Worm (Caenorhabditis elegans) whole organism, young adult: Measurements from ENCODE around the gene ndg-4.

Experiments used
- B0336.3 ChIP-seq: fragments of 200-800 bp; sonication (Bioruptor generic); IDR thresholded peaks from 2 replicates; pipeline ENCODE4 v1.3.6; 2022; ENCODE audit warnings: missing genetic modification characterization, missing compliant biosample characterization
- C06A6.2 ChIP-seq: fragments of 200-800 bp; sonication (Bioruptor generic); conservative IDR thresholded peaks from 2 replicates; pipeline ENCODE4 v1.3.6; 2022; ENCODE audit warnings: missing genetic modification characterization, missing compliant biosample characterization
- D2030.7 ChIP-seq: fragments of 200-800 bp; sonication (Bioruptor generic); IDR thresholded peaks from 2 replicates; pipeline ENCODE4 v1.3.6; 2022; ENCODE audit warnings: missing genetic modification reagents, missing genetic modification characterization, missing compliant biosample characterization
- F23B12.7 ChIP-seq: sonication (generic microtip); optimal IDR thresholded peaks from 2 replicates; lab custom pipeline; 2017; ENCODE audit warnings: missing genetic modification characterization, mild to moderate bottlenecking, missing compliant biosample characterization, antibody characterized with exemption, moderate library complexity; ENCODE audit not compliant: insufficient read depth
- F37B4.10 ChIP-seq: fragments of 200-800 bp; sonication (Bioruptor generic); IDR thresholded peaks from 2 replicates; pipeline ENCODE4 v1.3.6; 2022; ENCODE audit warnings: missing genetic modification characterization, missing compliant biosample characterization
- T07F8.4 ChIP-seq: sonication (generic microtip); optimal IDR thresholded peaks from 2 replicates; lab custom pipeline; 2016; ENCODE audit warnings: mild to moderate bottlenecking, missing genetic modification characterization, moderate library complexity, missing compliant biosample characterization
- T26A5.8 ChIP-seq: sonication (generic microtip); optimal IDR thresholded peaks from 2 replicates; lab custom pipeline; 2016; ENCODE audit warnings: missing genetic modification characterization, missing compliant biosample characterization
- Y53F4B.3 ChIP-seq: fragments of 200-800 bp; sonication (Bioruptor generic); IDR thresholded peaks from 2 replicates; pipeline ENCODE4 v1.3.6; 2022; ENCODE audit warnings: missing genetic modification reagents, missing genetic modification characterization, missing compliant biosample characterization
- akir-1 ChIP-seq: fragments of 200-800 bp; sonication (Bioruptor generic); optimal IDR thresholded peaks from 2 replicates; lab custom pipeline; 2018; ENCODE audit warnings: mild to moderate bottlenecking, missing genetic modification characterization, moderate library complexity, missing compliant biosample characterization
- ama-1 ChIP-seq, 3 experiments: fragments of 150-350 bp in 1 of 3; sonication (generic microtip) in 2 of 3; optimal IDR thresholded peaks; 2 replicates each; lab custom pipeline; 2014 to 2018; ENCODE audit warnings: missing biosample characterization in 2 of 3, missing genetic modification characterization in 2 of 3, missing genetic modification reagents in 2 of 3
- atf-7 ChIP-seq: sonication (generic microtip); optimal IDR thresholded peaks from 2 replicates; lab custom pipeline; 2017; ENCODE audit warnings: mild to moderate bottlenecking, missing genetic modification characterization, missing compliant biosample characterization
- attf-5 ChIP-seq: fragments of 200-800 bp; sonication (Bioruptor generic); optimal IDR thresholded peaks from 2 replicates; lab custom pipeline; 2018; ENCODE audit warnings: mild to moderate bottlenecking, missing genetic modification characterization, missing compliant biosample characterization
- cebp-1 ChIP-seq, 2 experiments: fragments of 200-800 bp in 1 of 2; sonication (Bioruptor generic) in 1 of 2; sonication (generic microtip) in 1 of 2; IDR thresholded peaks in 1 of 2; optimal IDR thresholded peaks in 1 of 2; 2 replicates each; pipeline versions ENCODE4 v1.3.6 to Lab custom; 2017 to 2022; ENCODE audit warnings: missing compliant biosample characterization in 2 of 2, missing genetic modification characterization in 2 of 2, mild to moderate bottlenecking in 1 of 2, missing genetic modification reagents in 1 of 2, moderate library complexity in 1 of 2
- ceh-100 ChIP-seq: fragments of 200-800 bp; sonication (Bioruptor generic); IDR thresholded peaks from 2 replicates; pipeline ENCODE4 v1.3.6; 2022; ENCODE audit warnings: missing genetic modification reagents, missing genetic modification characterization, missing compliant biosample characterization
- ceh-91 ChIP-seq: fragments of 200-800 bp; sonication (Bioruptor generic); IDR thresholded peaks from 2 replicates; pipeline ENCODE4 v1.3.6; 2022; ENCODE audit warnings: missing genetic modification reagents, missing genetic modification characterization, missing compliant biosample characterization
- dox-1 ChIP-seq: fragments of 200-800 bp; sonication (Bioruptor generic); IDR thresholded peaks from 2 replicates; pipeline ENCODE4 v1.3.6; 2022; ENCODE audit warnings: missing genetic modification reagents, missing genetic modification characterization, missing compliant biosample characterization
- egl-44 ChIP-seq: fragments of 200-800 bp; sonication (Bioruptor generic); IDR thresholded peaks from 2 replicates; pipeline ENCODE4 v1.3.6; 2022; ENCODE audit warnings: missing genetic modification reagents, missing genetic modification characterization, missing compliant biosample characterization
- fkh-3 ChIP-seq: sonication (generic microtip); optimal IDR thresholded peaks from 2 replicates; lab custom pipeline; 2016; ENCODE audit warnings: mild to moderate bottlenecking, missing genetic modification characterization, missing compliant biosample characterization
- hmg-1.2 ChIP-seq: fragments of 200-800 bp; sonication (Bioruptor generic); IDR thresholded peaks from 2 replicates; pipeline ENCODE4 v1.3.6; 2022; ENCODE audit warnings: missing genetic modification reagents, missing genetic modification characterization, missing compliant biosample characterization
- hmg-20 ChIP-seq: fragments of 200-800 bp; sonication (Bioruptor generic); IDR thresholded peaks from 2 replicates; pipeline ENCODE4 v1.3.6; 2022; ENCODE audit warnings: missing genetic modification reagents, missing genetic modification characterization, missing compliant biosample characterization
- hrde-1 ChIP-seq: sonication (generic microtip); optimal IDR thresholded peaks from 2 replicates; lab custom pipeline; 2016; ENCODE audit warnings: missing genetic modification characterization, mild to moderate bottlenecking, missing compliant biosample characterization, moderate library complexity, missing genotype, missing genetic modification reagents, borderline replicate concordance
- hsf-1 ChIP-seq: fragments of 200-800 bp; sonication (Bioruptor generic); IDR thresholded peaks from 2 replicates; pipeline ENCODE4 v1.3.6; 2022; ENCODE audit warnings: missing genetic modification reagents, missing genetic modification characterization, missing compliant biosample characterization
- let-607 ChIP-seq, 2 experiments: fragments of 200-800 bp in 1 of 2; sonication (Bioruptor generic) in 1 of 2; sonication (generic microtip) in 1 of 2; optimal IDR thresholded peaks; 2 replicates each; lab custom pipeline; 2016 to 2018; ENCODE audit warnings: mild to moderate bottlenecking in 2 of 2, missing compliant biosample characterization in 2 of 2, missing genetic modification characterization in 2 of 2, moderate library complexity in 2 of 2, missing genotype in 1 of 2
- lin-26 ChIP-seq: fragments of 200-800 bp; sonication (Bioruptor generic); IDR thresholded peaks from 2 replicates; pipeline ENCODE4 v1.3.6; 2022; ENCODE audit warnings: missing genetic modification reagents, missing genetic modification characterization, missing compliant biosample characterization
- lin-35 ChIP-seq, 3 experiments: fragments of 150-350 bp in 2 of 3; sonication (generic microtip) in 1 of 3; optimal IDR thresholded peaks; 2 replicates each; lab custom pipeline; 2014 to 2018; ENCODE audit warnings: missing biosample characterization in 3 of 3, missing genetic modification characterization in 3 of 3, missing genetic modification reagents in 3 of 3
- lir-1 ChIP-seq: fragments of 200-800 bp; sonication (Bioruptor generic); conservative IDR thresholded peaks from 2 replicates; pipeline ENCODE4 v1.3.6; 2022; ENCODE audit warnings: missing genetic modification reagents, missing genetic modification characterization, missing compliant biosample characterization
- lsy-27 ChIP-seq: sonication (generic microtip); optimal IDR thresholded peaks from 2 replicates; lab custom pipeline; 2017; ENCODE audit warnings: missing genetic modification characterization, mild to moderate bottlenecking, missing compliant biosample characterization, antibody characterized with exemption, missing genotype, borderline replicate concordance; ENCODE audit not compliant: insufficient read depth
- madf-6 ChIP-seq: fragments of 200-800 bp; sonication (Bioruptor generic); IDR thresholded peaks from 2 replicates; pipeline ENCODE4 v1.3.6; 2022; ENCODE audit warnings: missing genetic modification reagents, missing genetic modification characterization, missing compliant biosample characterization
- madf-8 ChIP-seq: fragments of 200-800 bp; sonication (Bioruptor generic); conservative IDR thresholded peaks from 2 replicates; pipeline ENCODE4 v1.3.6; 2022; ENCODE audit warnings: missing genetic modification reagents, missing genetic modification characterization, missing compliant biosample characterization
- mcd-1 ChIP-seq: fragments of 200-800 bp; sonication (Bioruptor generic); IDR thresholded peaks from 2 replicates; pipeline ENCODE4 v1.3.6; 2022; ENCODE audit warnings: missing genetic modification reagents, missing genetic modification characterization, missing compliant biosample characterization
- mes-4 ChIP-seq: sonication (generic microtip); optimal IDR thresholded peaks from 2 replicates; lab custom pipeline; 2016; ENCODE audit warnings: missing genotype, missing genetic modification characterization, missing compliant biosample characterization
- mxl-1 ChIP-seq: sonication (generic microtip); optimal IDR thresholded peaks from 2 replicates; lab custom pipeline; 2016; ENCODE audit warnings: missing genetic modification characterization, missing compliant biosample characterization
- nfya-2 ChIP-seq: fragments of 200-800 bp; sonication (Bioruptor generic); IDR thresholded peaks from 2 replicates; pipeline ENCODE4 v1.3.6; 2022; ENCODE audit warnings: missing genetic modification reagents, missing genetic modification characterization, missing compliant biosample characterization
- nhr-80 ChIP-seq: sonication (generic microtip); optimal IDR thresholded peaks from 2 replicates; lab custom pipeline; 2016; ENCODE audit warnings: missing genetic modification characterization, missing compliant biosample characterization
- pbrm-1 ChIP-seq: fragments of 200-800 bp; sonication (Bioruptor generic); IDR thresholded peaks from 2 replicates; pipeline ENCODE4 v1.3.6; 2022; ENCODE audit warnings: missing genetic modification reagents, missing genetic modification characterization, missing compliant biosample characterization
- rcor-1 ChIP-seq: fragments of 200-800 bp; sonication (Bioruptor generic); IDR thresholded peaks from 2 replicates; pipeline ENCODE4 v1.3.6; 2022; ENCODE audit warnings: missing genetic modification reagents, missing genetic modification characterization, missing compliant biosample characterization
- rec-8 ChIP-seq, 2 experiments: sonication (generic microtip); optimal IDR thresholded peaks; 2 replicates each; lab custom pipeline; 2016; ENCODE audit warnings: mild to moderate bottlenecking in 2 of 2, missing genetic modification characterization in 2 of 2, missing genetic modification reagents in 2 of 2, missing genotype in 2 of 2, missing biosample characterization in 1 of 2, missing compliant biosample characterization in 1 of 2, moderate library complexity in 1 of 2
- sptf-2 ChIP-seq: fragments of 200-800 bp; sonication (Bioruptor generic); optimal IDR thresholded peaks from 2 replicates; lab custom pipeline; 2018; ENCODE audit warnings: mild to moderate bottlenecking, missing genetic modification characterization, missing compliant biosample characterization
- tbp1 ChIP-seq: fragments of 200-800 bp; sonication (Bioruptor generic); optimal IDR thresholded peaks from 2 replicates; lab custom pipeline; 2018; ENCODE audit warnings: mild to moderate bottlenecking, missing genetic modification characterization, missing compliant biosample characterization
- tlf-1 ChIP-seq: fragments of 200-800 bp; sonication (Bioruptor generic); optimal IDR thresholded peaks from 2 replicates; lab custom pipeline; 2018; ENCODE audit warnings: mild to moderate bottlenecking, missing genetic modification characterization, missing compliant biosample characterization
- unc-62 ChIP-seq: fragments of 150-350 bp; optimal IDR thresholded peaks from 2 replicates; lab custom pipeline; 2014; ENCODE audit warnings: missing biosample characterization, missing genetic modification reagents, missing genetic modification characterization
- zfh-2 ChIP-seq: fragments of 200-800 bp; sonication (Bioruptor generic); conservative IDR thresholded peaks from 2 replicates; pipeline ENCODE4 v1.3.6; 2022; ENCODE audit warnings: missing genetic modification reagents, missing genetic modification characterization, missing compliant biosample characterization
- zim-3 ChIP-seq: sonication (generic microtip); optimal IDR thresholded peaks from 2 replicates; lab custom pipeline; 2017; ENCODE audit warnings: mild to moderate bottlenecking, missing genetic modification characterization, moderate library complexity, missing compliant biosample characterization
- ztf-22 ChIP-seq: fragments of 200-800 bp; sonication (Bioruptor generic); optimal IDR thresholded peaks from 2 replicates; lab custom pipeline; 2018; ENCODE audit warnings: mild to moderate bottlenecking, missing genetic modification characterization, moderate library complexity, missing compliant biosample characterization
- ztf-28 ChIP-seq: fragments of 200-800 bp; sonication (Bioruptor generic); IDR thresholded peaks from 2 replicates; pipeline ENCODE4 v1.3.6; 2022; ENCODE audit warnings: missing genetic modification reagents, missing genetic modification characterization, missing compliant biosample characterization
- ztf-3 ChIP-seq: fragments of 200-800 bp; sonication (Bioruptor generic); optimal IDR thresholded peaks from 2 replicates; lab custom pipeline; 2018; ENCODE audit warnings: mild to moderate bottlenecking, missing genetic modification characterization, missing compliant biosample characterization

Gene ndg-4

DNA sequence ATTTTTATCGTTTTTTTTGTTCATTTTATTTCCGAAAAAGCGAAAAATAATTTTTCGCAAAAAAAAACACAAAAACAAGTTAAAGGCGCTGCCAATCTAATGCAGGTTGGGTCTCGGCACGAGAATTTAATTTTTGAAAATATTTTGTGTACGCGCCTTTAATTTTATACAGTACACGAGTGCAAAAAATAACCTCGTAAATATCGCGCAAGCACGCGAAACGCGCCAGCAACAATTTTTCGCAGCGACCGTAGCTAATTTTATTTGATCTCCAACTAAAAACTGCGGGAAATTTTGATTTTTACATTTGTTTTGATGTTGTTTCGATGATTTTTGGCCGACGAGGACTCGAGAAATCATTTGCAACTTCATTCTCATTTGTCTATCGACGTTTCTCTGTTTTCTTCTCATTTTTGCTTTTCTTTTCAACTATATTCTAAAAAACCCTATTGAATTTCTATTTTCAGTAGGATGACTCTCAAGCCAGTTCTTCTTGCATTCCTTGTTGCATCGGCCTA, 21.8 kb upstream of the ndg-4 start, which contains the start of gene cpg-1 (continued):
- TF ChIP-seq nhr-80 (tag; lab: Kevin White, UChicago) (no peak), tlf-1 (GFP tag; lab: Kevin White, UChicago) (peak; percentile 99), dox-1 (GFP tag; lab: Robert Waterston, UW) (no peak; the same call in 1 of the 2 replicates), ama-1 (optimal IDR thresholded peaks at IDR 0.05; lab: Kevin White, UChicago) (no peak), ama-1 (GFP tag; optimal IDR thresholded peaks at IDR 0.05; lab: Kevin White, UChicago) (peak in 1 of 2 experiments; percentile 5), ceh-100 (GFP tag; lab: Robert Waterston, UW) (peak; percentile 76), hmg-1.2 (GFP tag; lab: Robert Waterston, UW) (peak; percentile 75), B0336.3 (GFP tag; lab: Robert Waterston, UW) (peak; percentile 53), mxl-1 (tag; lab: Kevin White, UChicago) (no peak), nfya-2 (0 out of 2 replicates have a peak, but pooled peaks have one; percentile 80), zfh-2 (no peak), lin-35 (GFP tag; optimal IDR thresholded peaks at IDR 0.05; lab: Kevin White, UChicago) (peak; percentile 64 to 83 (median 78)), F23B12.7 (peak; percentile 79), rcor-1 (GFP tag; lab: Robert Waterston, UW) (peak; percentile 98), attf-5 (GFP tag; lab: Kevin White, UChicago) (peak; percentile 14), F37B4.10 (GFP tag; lab: Robert Waterston, UW) (0 out of 2 replicates have a peak, but pooled peaks have one; percentile 23), sptf-2 (GFP tag; lab: Kevin White, UChicago) (no peak), C06A6.2 (GFP tag; lab: Robert Waterston, UW) (no peak), akir-1 (no peak), zim-3 (tag; lab: Kevin White, UChicago) (no peak), madf-6 (GFP tag; lab: Robert Waterston, UW) (peak; percentile 100), pbrm-1 (peak; percentile 91), lir-1 (GFP tag; lab: Robert Waterston, UW) (peak; percentile 93), hsf-1 (GFP tag; lab: Robert Waterston, UW) (peak; percentile 95), ztf-3 (no peak), hmg-20 (GFP tag; lab: Robert Waterston, UW) (peak; percentile 60; the same call in 1 of the 2 replicates), Y53F4B.3 (peak; percentile 80), hrde-1 (peak; percentile 94), lin-26 (GFP tag; lab: Robert Waterston, UW) (peak; percentile 75), unc-62 (GFP tag; lab: Kevin White, UChicago) (no peak), let-607 (tag; optimal IDR thresholded peaks at IDR 0.05; lab: Kevin White, UChicago) (no peak), lsy-27 (tag; lab: Kevin White, UChicago) (no peak), atf-7 (tag; lab: Kevin White, UChicago) (no peak), egl-44 (no peak), ztf-28 (GFP tag; lab: Robert Waterston, UW) (peak; percentile 98), rec-8 (tag; optimal IDR thresholded peaks at IDR 0.05; lab: Kevin White, UChicago) (peak in 1 of 2 experiments; percentile 88), T07F8.4 (tag; lab: Kevin White, UChicago) (no peak), madf-8 (GFP tag; lab: Robert Waterston, UW) (peak; percentile 99), T26A5.8 (tag; lab: Kevin White, UChicago) (no peak), fkh-3 (tag; lab: Kevin White, UChicago) (no peak), ceh-91 (GFP tag; lab: Robert Waterston, UW) (peak; percentile 99), mes-4 (tag; lab: Kevin White, UChicago) (peak; percentile 29), mcd-1 (GFP tag; lab: Robert Waterston, UW) (peak; percentile 85), ztf-22 (GFP tag; lab: Kevin White, UChicago) (no peak), cebp-1 (GFP tag; IDR thresholded peaks at IDR 0.05; lab: Robert Waterston, UW) (no peak), cebp-1 (tag; optimal IDR thresholded peaks at IDR 0.05; lab: Kevin White, UChicago) (no peak), D2030.7 (GFP tag; lab: Robert Waterston, UW) (peak; percentile 100), tbp1 (peak; percentile 78)
